Fruit fly (Drosophila melanogaster): Measurements from ENCODE around the gene emb.
A peak's percentile ranks its signal among the peaks of the same experiment; 100 is the strongest.

Gene emb

DNA sequence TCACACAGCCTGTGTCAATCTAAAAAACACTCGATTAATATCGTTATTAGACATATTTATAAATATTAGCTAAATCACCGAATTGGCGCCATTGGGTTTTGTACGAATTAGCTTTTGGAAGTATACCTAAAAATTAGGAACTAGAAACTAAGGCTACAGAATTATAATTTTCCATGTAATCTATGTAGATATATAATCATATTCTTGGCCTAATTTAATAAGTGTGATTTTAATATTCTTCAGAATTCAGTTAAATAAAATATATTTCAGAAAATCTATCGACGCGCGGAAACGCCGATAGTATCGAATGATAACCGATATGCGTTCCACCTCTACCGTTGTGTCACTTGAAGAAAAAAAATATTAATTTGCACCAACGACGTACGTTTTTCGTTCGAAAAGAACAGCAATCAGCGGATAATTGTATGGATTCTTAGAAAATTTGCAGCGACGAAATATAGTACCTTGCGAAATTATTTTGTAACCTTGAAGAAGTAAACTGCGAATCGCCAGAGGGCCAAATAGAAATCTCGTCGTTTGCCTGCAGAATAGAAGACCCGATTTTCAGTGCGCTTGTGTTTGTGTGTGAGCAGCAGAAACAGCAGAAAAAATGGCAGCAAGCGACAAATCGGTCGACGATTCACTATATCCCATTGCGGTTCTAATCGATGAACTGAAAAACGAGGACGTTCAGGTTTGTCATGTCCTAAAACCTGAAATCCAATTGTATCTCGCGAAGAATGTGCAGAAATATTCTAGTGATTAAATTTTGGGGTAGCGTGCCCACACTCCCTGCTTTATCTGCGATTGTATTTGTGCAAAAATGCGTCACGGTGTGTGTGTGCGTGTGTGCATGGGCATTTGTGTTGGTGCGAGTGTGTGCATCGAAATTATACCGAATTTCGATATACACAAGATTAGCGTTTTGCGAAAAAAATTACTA is 37.4 kb upstream of the emb start, which contains the start of gene Pp2A-29B (continued):
- TF ChIP-seq Atf6 (GFP tag; IDR thresholded peaks at IDR 0.05) (no peak), CG9437 (GFP tag; optimal IDR thresholded peaks at IDR 0.05) (peak; percentile 35), zen2 (GFP tag; IDR thresholded peaks at IDR 0.05; ENCODE audit: partially characterized antibody) (peak; percentile 98), CG34376 (GFP tag; optimal IDR thresholded peaks at IDR 0.05) (peak; percentile 21), CTCF (GFP tag; optimal IDR thresholded peaks at IDR 0.05) (peak; percentile 21), CrebB (tag; optimal IDR thresholded peaks at IDR 0.05) (no peak), gsb-n (tag; optimal IDR thresholded peaks at IDR 0.05) (no peak), CG4730 (GFP tag; IDR thresholded peaks at IDR 0.05) (no peak), CG17568 (GFP tag; optimal IDR thresholded peaks at IDR 0.05) (peak; percentile 7), slbo (GFP tag; IDR thresholded peaks at IDR 0.05) (peak; percentile 56; the same call in 1 of the 2 replicates), Doc3 (GFP tag; IDR thresholded peaks at IDR 0.05; ENCODE audit: partially characterized antibody) (peak; percentile 99), sd (tag; optimal IDR thresholded peaks at IDR 0.05) (peak; percentile 92), CG1024 (GFP tag; IDR thresholded peaks at IDR 0.05) (no peak), CG7963 (GFP tag; IDR thresholded peaks at IDR 0.05; ENCODE audit: partially characterized antibody) (peak; percentile 95), CG4707 (GFP tag; optimal IDR thresholded peaks at IDR 0.05) (no peak), ap (GFP tag; IDR thresholded peaks at IDR 0.05) (no peak), inv (GFP tag; IDR thresholded peaks at IDR 0.05; ENCODE audit: partially characterized antibody) (peak; percentile 100), onecut (GFP tag; IDR thresholded peaks at IDR 0.05) (no peak), sima (GFP tag; optimal IDR thresholded peaks at IDR 0.05) (no peak), CG2129 (GFP tag; IDR thresholded peaks at IDR 0.05; ENCODE audit: partially characterized antibody) (peak; percentile 99), CG17328 (GFP tag; IDR thresholded peaks at IDR 0.05) (no peak), B-H2 (GFP tag; optimal IDR thresholded peaks at IDR 0.05) (peak; percentile 57), CG12104 (GFP tag; optimal IDR thresholded peaks at IDR 0.05) (no peak), tgo (GFP tag; IDR thresholded peaks at IDR 0.05) (no peak), CG30020 (tag; optimal IDR thresholded peaks at IDR 0.05) (peak; percentile 71), CG18764 (GFP tag; optimal IDR thresholded peaks at IDR 0.05) (no peak), ATbp (GFP tag; optimal IDR thresholded peaks at IDR 0.05) (no peak), sc (optimal IDR thresholded peaks at IDR 0.05) (no peak), sc (GFP tag; optimal IDR thresholded peaks at IDR 0.05) (no peak), CG12155 (GFP tag; optimal IDR thresholded peaks at IDR 0.05) (peak; percentile 16), CG12391 (tag; optimal IDR thresholded peaks at IDR 0.05) (peak; percentile 54), CG3838 (GFP tag; optimal IDR thresholded peaks at IDR 0.05) (no peak), CG9215 (GFP tag; IDR thresholded peaks at IDR 0.05) (no peak), CG17359 (tag; optimal IDR thresholded peaks at IDR 0.05) (peak; percentile 28), Lim3 (GFP tag; IDR thresholded peaks at IDR 0.05) (no peak), salm (tag; optimal IDR thresholded peaks at IDR 0.05) (no peak), Blimp-1 (GFP tag; optimal IDR thresholded peaks at IDR 0.05) (no peak), CG10147 (GFP tag; optimal IDR thresholded peaks at IDR 0.05) (no peak), CG16863 (GFP tag; optimal IDR thresholded peaks at IDR 0.05) (no peak), CG13123 (GFP tag; optimal IDR thresholded peaks at IDR 0.05) (no peak), kni (GFP tag; optimal IDR thresholded peaks at IDR 0.05) (peak; percentile 55), Ssrp (tag; optimal IDR thresholded peaks at IDR 0.05) (no peak), CG7987 (GFP tag; optimal IDR thresholded peaks at IDR 0.05) (no peak), TFAM (GFP tag; optimal IDR thresholded peaks at IDR 0.05) (no peak), CG8290 (GFP tag; optimal IDR thresholded peaks at IDR 0.05) (peak; percentile 13), CG8290 (tag; optimal IDR thresholded peaks at IDR 0.05) (no peak), tup (GFP tag; optimal IDR thresholded peaks at IDR 0.05) (no peak), lbe (GFP tag; optimal IDR thresholded peaks at IDR 0.05) (peak; percentile 41), tio (GFP tag; optimal IDR thresholded peaks at IDR 0.05) (peak; percentile 12)
